Worm (Caenorhabditis elegans) whole organism, L4 larva: Measurements from ENCODE around the gene K11H12.1.

Experiments used
- ama-1 ChIP-seq: fragments of 150-350 bp; optimal IDR thresholded peaks from 2 replicates; lab custom pipeline; 2014; ENCODE audit warnings: inconsistent platforms, mixed read lengths
- ceh-82 ChIP-seq: sonication (generic microtip); optimal IDR thresholded peaks from 2 replicates; lab custom pipeline; 2017; ENCODE audit warnings: missing biosample characterization, missing genetic modification characterization
- fkh-10 ChIP-seq: fragments of 150-350 bp; optimal IDR thresholded peaks from 2 replicates; lab custom pipeline; 2014; ENCODE audit warnings: missing biosample characterization, missing genetic modification reagents, missing genetic modification characterization
- nhr-28 ChIP-seq: fragments of 150-350 bp; optimal IDR thresholded peaks from 2 replicates; lab custom pipeline; 2014; ENCODE audit warnings: missing biosample characterization, missing genetic modification characterization
- nhr-76 ChIP-seq: fragments of 150-350 bp; optimal IDR thresholded peaks from 2 replicates; lab custom pipeline; 2014; ENCODE audit warnings: missing biosample characterization, missing genetic modification characterization

DNA sequence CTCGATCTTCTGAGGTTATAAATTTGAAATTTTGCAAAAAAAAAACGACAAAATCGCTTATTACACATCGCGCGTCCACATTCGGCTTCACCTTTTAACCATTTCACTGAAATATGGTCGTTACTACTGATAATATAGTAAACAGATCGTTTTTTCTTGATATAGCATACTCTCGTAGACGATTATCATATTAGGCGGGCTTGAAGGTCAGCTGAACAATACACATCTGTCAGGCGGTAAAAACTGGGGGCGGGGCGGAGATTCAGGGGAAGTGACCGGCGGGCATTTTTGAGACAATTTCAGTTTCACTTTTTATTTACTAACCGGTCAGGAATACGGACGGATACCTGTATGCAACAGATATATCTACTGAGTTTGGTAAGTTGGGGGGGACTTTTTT is 38.0 kb downstream of the K11H12.1 start, which contains the start of gene C18H7.1:
- no peak for TF ChIP-seq fkh-10
- TF ChIP-seq nhr-28 (tag; lab: Kevin White, UChicago) = no peak
- no peak for TF ChIP-seq ceh-82 (tag; lab: Kevin White, UChicago)
- TF ChIP-seq ama-1 = no peak
- no peak for TF ChIP-seq nhr-76 (tag; lab: Kevin White, UChicago)
